ENCODE assay signal across 1 fruit fly cellular context in the genomic region with DNA sequence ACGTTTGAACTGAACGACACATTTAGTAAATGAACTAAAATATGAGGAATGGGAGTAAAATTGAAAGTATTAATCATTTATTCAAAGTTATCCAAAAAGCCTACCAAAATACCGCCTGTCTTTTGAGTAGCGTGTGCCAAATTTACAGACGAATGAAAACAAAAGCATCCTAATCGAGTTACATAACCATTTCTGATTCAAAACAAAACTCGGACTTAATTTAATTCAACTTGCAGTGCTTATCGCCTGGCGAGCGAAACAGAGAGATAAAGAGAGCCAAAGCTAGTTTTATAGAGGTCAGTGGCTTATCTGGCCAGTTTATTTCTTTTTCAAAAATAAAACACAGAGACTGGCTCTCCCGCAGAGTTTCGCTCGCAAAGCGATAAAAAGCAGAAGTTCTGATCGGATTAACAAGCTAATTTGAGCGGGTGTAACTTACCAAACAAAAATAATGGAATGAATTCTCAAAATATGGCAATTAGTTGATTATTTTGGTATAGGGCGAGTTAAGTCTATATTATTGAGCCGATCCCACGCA.
TF ChIP-seq lines count a peak whose summit lies in the region.

No protein-coding gene starts in this region.

TF ChIP-seq in whole organism, embryonic, 481 proteins besides CTCF, POLR2A, EP300 and RAD21 (continued from another document):
- TF ChIP-seq zf30C (GFP tag; optimal IDR thresholded peaks at IDR 0.05; lab: Kevin White, UChicago) (no peak), CG3995 (GFP tag; optimal IDR thresholded peaks at IDR 0.05; lab: Kevin White, UChicago) (no peak), CG11695 (GFP tag; IDR thresholded peaks at IDR 0.05; lab: Robert Waterston, UW) (no peak), CG12219 (GFP tag; optimal IDR thresholded peaks at IDR 0.05; lab: Kevin White, UChicago) (no peak), nom (GFP tag; optimal IDR thresholded peaks at IDR 0.05; lab: Kevin White, UChicago) (peak; percentile 65), unpg (GFP tag; optimal IDR thresholded peaks at IDR 0.05; lab: Kevin White, UChicago) (no peak), CG18262 (tag; optimal IDR thresholded peaks at IDR 0.05; lab: Kevin White, UChicago) (no peak), CG7987 (GFP tag; optimal IDR thresholded peaks at IDR 0.05; lab: Kevin White, UChicago) (no peak), CG6765 (GFP tag; optimal IDR thresholded peaks at IDR 0.05; lab: Kevin White, UChicago) (no peak), disco-r (GFP tag; optimal IDR thresholded peaks at IDR 0.05; lab: Kevin White, UChicago) (no peak), Hsf (GFP tag; optimal IDR thresholded peaks at IDR 0.05; lab: Kevin White, UChicago) (no peak), sug (tag; optimal IDR thresholded peaks at IDR 0.05; lab: Kevin White, UChicago) (peak; percentile 92), gcm2 (GFP tag; optimal IDR thresholded peaks at IDR 0.05; lab: Kevin White, UChicago) (no peak), Trl (optimal IDR thresholded peaks at IDR 0.05; lab: Kevin White, UChicago) (peak in 1 of 2 experiments; percentile 40), Trl (GFP tag; optimal IDR thresholded peaks at IDR 0.05; lab: Kevin White, UChicago) (no peak), sr (GFP tag; IDR thresholded peaks at IDR 0.05; lab: Robert Waterston, UW) (no peak), CG16863 (GFP tag; optimal IDR thresholded peaks at IDR 0.05; lab: Kevin White, UChicago) (no peak), CG34376 (GFP tag; optimal IDR thresholded peaks at IDR 0.05; lab: Kevin White, UChicago) (peak; percentile 45)
